Worm (Caenorhabditis elegans) whole organism, L1 larva: ENCODE measurements around the gene sri-42.

Experiments
- F16B12.6 ChIP-seq: fragments of 150-350 bp; optimal IDR thresholded peaks from 2 replicates; lab custom pipeline; 2014; ENCODE audit warnings: missing biosample characterization, missing genetic modification characterization
- Y116A8C.19 ChIP-seq: sonication (generic microtip); optimal IDR thresholded peaks from 2 replicates; lab custom pipeline; 2016; ENCODE audit warnings: missing compliant biosample characterization, missing genetic modification characterization, borderline replicate concordance
- aha-1 ChIP-seq: fragments of 150-350 bp; optimal IDR thresholded peaks from 2 replicates; lab custom pipeline; 2014; ENCODE audit warnings: missing biosample characterization, missing genetic modification characterization
- ceh-82 ChIP-seq, 3 experiments: fragments of 150-350 bp in 1 of 3; sonication (generic microtip) in 2 of 3; optimal IDR thresholded peaks; 2 replicates each; lab custom pipeline; 2014 to 2017; ENCODE audit warnings: missing biosample characterization in 3 of 3, missing genetic modification characterization in 3 of 3
- efl-3 ChIP-seq: fragments of 200-800 bp; sonication (Bioruptor generic); optimal IDR thresholded peaks from 2 replicates; lab custom pipeline; 2018; ENCODE audit warnings: mild to moderate bottlenecking, missing genetic modification characterization, missing compliant biosample characterization
- egl-13 ChIP-seq: sonication (generic microtip); optimal IDR thresholded peaks from 2 replicates; lab custom pipeline; 2016; ENCODE audit warnings: missing genotype, missing genetic modification reagents, missing genetic modification characterization, missing compliant biosample characterization
- egl-27 ChIP-seq, 2 experiments: fragments of 150-350 bp in 1 of 2; sonication (generic microtip); optimal IDR thresholded peaks; 3 replicates each; lab custom pipeline; 2017 to 2018; ENCODE audit warnings: missing biosample characterization in 2 of 2, missing genetic modification characterization in 2 of 2, missing genetic modification reagents in 2 of 2
- elt-2 ChIP-seq: sonication (generic microtip); optimal IDR thresholded peaks from 2 replicates; lab custom pipeline; 2016; ENCODE audit warnings: missing genetic modification characterization, mild to moderate bottlenecking, inconsistent platforms, missing compliant biosample characterization, missing genetic modification reagents
- elt-3 ChIP-seq, 6 experiments: fragments of 150-350 bp in 1 of 6; sonication (generic microtip); optimal IDR thresholded peaks; 2 replicates each; lab custom pipeline; 2017 to 2018; ENCODE audit warnings: missing biosample characterization in 6 of 6, missing genetic modification characterization in 6 of 6, inconsistent platforms in 1 of 6
- fkh-10 ChIP-seq: sonication (generic microtip); optimal IDR thresholded peaks from 2 replicates; lab custom pipeline; 2017; ENCODE audit warnings: missing biosample characterization, missing genetic modification reagents, missing genetic modification characterization
- grh-1 ChIP-seq: fragments of 200-800 bp; sonication (Bioruptor generic); IDR thresholded peaks from 2 replicates; pipeline ENCODE4 v1.3.6; 2022; ENCODE audit warnings: missing genetic modification reagents, missing genetic modification characterization, missing compliant biosample characterization
- hlh-4 ChIP-seq: sonication (generic microtip); optimal IDR thresholded peaks from 2 replicates; lab custom pipeline; 2016; ENCODE audit warnings: mild to moderate bottlenecking, missing genetic modification characterization, missing compliant biosample characterization
- irx-1 ChIP-seq: sonication (generic microtip); optimal IDR thresholded peaks from 2 replicates; lab custom pipeline; 2016; ENCODE audit warnings: missing genetic modification characterization, missing compliant biosample characterization
- isw-1 ChIP-seq: fragments of 200-800 bp; sonication (Bioruptor generic); IDR thresholded peaks from 2 replicates; pipeline ENCODE4 v1.3.6; 2022; ENCODE audit warnings: missing genetic modification characterization, missing compliant biosample characterization
- jun-1 ChIP-seq: fragments of 150-350 bp; optimal IDR thresholded peaks from 2 replicates; lab custom pipeline; 2014; ENCODE audit warnings: missing biosample characterization, missing genetic modification reagents, missing genetic modification characterization
- lin-13 ChIP-seq: fragments of 150-350 bp; optimal IDR thresholded peaks from 2 replicates; lab custom pipeline; 2014; ENCODE audit warnings: missing biosample characterization, missing genetic modification reagents, missing genetic modification characterization
- lin-15B ChIP-seq: fragments of 150-350 bp; sonication (generic microtip); optimal IDR thresholded peaks from 3 replicates; lab custom pipeline; 2014; ENCODE audit warnings: missing biosample characterization, missing genetic modification characterization
- lin-35 ChIP-seq, 2 experiments: fragments of 150-350 bp; optimal IDR thresholded peaks; 2 replicates each; lab custom pipeline; 2014; ENCODE audit warnings: missing biosample characterization in 2 of 2, missing genetic modification characterization in 2 of 2, missing genetic modification reagents in 2 of 2
- lsy-2 ChIP-seq, 2 experiments: fragments of 150-350 bp; optimal IDR thresholded peaks; 2 replicates each; lab custom pipeline; 2014; ENCODE audit warnings: missing biosample characterization in 2 of 2, missing genetic modification characterization in 2 of 2
- mab-9 ChIP-seq: fragments of 200-800 bp; sonication (Bioruptor generic); IDR thresholded peaks from 2 replicates; pipeline ENCODE4 v1.3.6; 2022; ENCODE audit warnings: missing genetic modification reagents, missing genetic modification characterization, missing compliant biosample characterization
- mep-1 ChIP-seq: fragments of 150-350 bp; optimal IDR thresholded peaks from 2 replicates; lab custom pipeline; 2014; ENCODE audit warnings: missing biosample characterization, missing genetic modification characterization
- nhr-28 ChIP-seq: fragments of 150-350 bp; optimal IDR thresholded peaks from 2 replicates; lab custom pipeline; 2014; ENCODE audit warnings: missing biosample characterization, missing genetic modification characterization
- nhr-71 ChIP-seq: sonication (generic microtip); optimal IDR thresholded peaks from 2 replicates; lab custom pipeline; 2016; ENCODE audit warnings: mild to moderate bottlenecking, missing genetic modification characterization, moderate library complexity, missing compliant biosample characterization
- nhr-77 ChIP-seq: fragments of 150-350 bp; optimal IDR thresholded peaks from 2 replicates; lab custom pipeline; 2014; ENCODE audit warnings: missing biosample characterization, missing genetic modification characterization
- nhr-85 ChIP-seq: sonication (generic microtip); peaks from one replicate; lab custom pipeline; 2016; ENCODE audit warnings: missing genetic modification characterization, inconsistent platforms, missing compliant biosample characterization
- nhr-90 ChIP-seq: sonication (generic microtip); optimal IDR thresholded peaks from 2 replicates; lab custom pipeline; 2016; ENCODE audit warnings: mild to moderate bottlenecking, missing genetic modification characterization, missing compliant biosample characterization; ENCODE audit not compliant: poor library complexity
- pag-3 ChIP-seq: sonication (generic microtip); optimal IDR thresholded peaks from 2 replicates; lab custom pipeline; 2017; ENCODE audit warnings: missing genetic modification characterization, mild to moderate bottlenecking, missing compliant biosample characterization, antibody characterized with exemption, borderline replicate concordance; ENCODE audit not compliant: insufficient read depth
- skn-1 ChIP-seq: fragments of 150-350 bp; optimal IDR thresholded peaks from 2 replicates; lab custom pipeline; 2014; ENCODE audit warnings: missing biosample characterization, missing genetic modification characterization
- snpc-4 ChIP-seq: fragments of 150-350 bp; optimal IDR thresholded peaks from 2 replicates; lab custom pipeline; 2014; ENCODE audit warnings: missing biosample characterization, missing genetic modification characterization
- snu-23 ChIP-seq: sonication (generic microtip); optimal IDR thresholded peaks from 2 replicates; lab custom pipeline; 2016; ENCODE audit warnings: missing genetic modification characterization, missing compliant biosample characterization
- sptf-1 ChIP-seq: fragments of 150-350 bp; optimal IDR thresholded peaks from 2 replicates; lab custom pipeline; 2014; ENCODE audit warnings: missing biosample characterization, missing genetic modification characterization
- sup-37 ChIP-seq: fragments of 200-800 bp; sonication (Bioruptor generic); optimal IDR thresholded peaks from 2 replicates; lab custom pipeline; 2018; ENCODE audit warnings: mild to moderate bottlenecking, missing genetic modification characterization, missing compliant biosample characterization
- swsn-7 ChIP-seq: sonication (generic microtip); optimal IDR thresholded peaks from 2 replicates; lab custom pipeline; 2016; ENCODE audit warnings: missing genetic modification characterization, missing compliant biosample characterization
- tlp-1 ChIP-seq: fragments of 150-350 bp; optimal IDR thresholded peaks from 2 replicates; lab custom pipeline; 2014; ENCODE audit warnings: missing biosample characterization, missing genetic modification characterization
- unc-130 ChIP-seq: fragments of 150-350 bp; optimal IDR thresholded peaks from 2 replicates; lab custom pipeline; 2017; ENCODE audit warnings: missing biosample characterization, missing genetic modification characterization, inconsistent platforms
- unc-30 ChIP-seq: sonication (generic microtip); optimal IDR thresholded peaks from 2 replicates; lab custom pipeline; 2017; ENCODE audit warnings: missing biosample characterization, missing genetic modification characterization
- unc-62 ChIP-seq: fragments of 150-350 bp; optimal IDR thresholded peaks from 2 replicates; lab custom pipeline; 2014; ENCODE audit warnings: missing biosample characterization, missing genetic modification reagents, missing genetic modification characterization
- unc-86 ChIP-seq: sonication (generic microtip); optimal IDR thresholded peaks from 2 replicates; lab custom pipeline; 2016; ENCODE audit warnings: missing genetic modification characterization, missing compliant biosample characterization
- vab-15 ChIP-seq: sonication (generic microtip); optimal IDR thresholded peaks from 2 replicates; lab custom pipeline; 2017; ENCODE audit warnings: missing genotype, mild to moderate bottlenecking, missing genetic modification characterization, missing compliant biosample characterization
- xbp-1 ChIP-seq: sonication (generic microtip); optimal IDR thresholded peaks from 2 replicates; lab custom pipeline; 2016; ENCODE audit warnings: missing genetic modification characterization, missing compliant biosample characterization
- ztf-11 ChIP-seq, 2 experiments: sonication (generic microtip); optimal IDR thresholded peaks; 2 replicates each; lab custom pipeline; 2016 to 2017; ENCODE audit warnings: missing genetic modification characterization in 2 of 2, missing biosample characterization in 1 of 2, missing compliant biosample characterization in 1 of 2

The sri-42 gene

DNA sequence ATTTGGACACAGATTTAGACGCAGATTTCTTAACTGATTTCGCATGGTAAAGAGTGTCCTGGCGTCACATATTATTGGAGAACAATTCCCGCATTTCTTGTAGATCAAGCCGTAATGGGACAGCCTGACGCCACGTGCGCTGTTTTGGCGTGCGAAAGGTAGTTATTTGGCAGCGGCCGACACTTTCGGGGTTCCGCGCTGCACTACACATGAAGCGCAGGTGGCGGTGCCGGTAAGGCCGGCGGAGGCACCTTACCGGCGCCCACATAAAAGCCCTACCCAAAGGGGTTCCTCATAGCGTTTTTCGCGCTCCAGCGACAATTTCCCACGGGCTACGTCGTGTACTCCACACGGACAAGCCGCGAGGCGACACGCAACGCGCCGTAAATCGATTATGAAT is 32.7 kb downstream of the sri-42 start:
- no peak for TF ChIP-seq nhr-77 (tag; lab: Kevin White, UChicago)
- TF ChIP-seq nhr-90 (tag; lab: Kevin White, UChicago) = no peak
- TF ChIP-seq skn-1 = no peak
- no peak for TF ChIP-seq mab-9 (GFP tag; lab: Robert Waterston, UW)
- TF ChIP-seq sup-37 = no peak
- no peak for TF ChIP-seq pag-3 (tag; lab: Kevin White, UChicago)

ce11 chrII:3109533-3109932 is 33.2 kb downstream of the sri-42 start:
- no peak for TF ChIP-seq nhr-90 (tag; lab: Kevin White, UChicago)
- TF ChIP-seq aha-1 = no peak
- no peak for TF ChIP-seq hlh-4 (tag; lab: Kevin White, UChicago)
- TF ChIP-seq ztf-11 (tag; optimal IDR thresholded peaks at IDR 0.05; lab: Kevin White, UChicago) = no peak
- TF ChIP-seq unc-62 (GFP tag; lab: Kevin White, UChicago) = no peak
- no peak for TF ChIP-seq swsn-7 (tag; lab: Kevin White, UChicago)
- no peak for TF ChIP-seq lin-13 (GFP tag; lab: Kevin White, UChicago)
- no peak for TF ChIP-seq pag-3 (tag; lab: Kevin White, UChicago)
- TF ChIP-seq nhr-71 = no peak
- no peak for TF ChIP-seq unc-130
- no peak for TF ChIP-seq grh-1 (GFP tag; lab: Robert Waterston, UW)
- TF ChIP-seq sptf-1 (tag; lab: Kevin White, UChicago) = no peak
- no peak for TF ChIP-seq snu-23 (GFP tag; lab: Kevin White, UChicago)
- TF ChIP-seq ceh-82 (tag; optimal IDR thresholded peaks at IDR 0.05; lab: Kevin White, UChicago) = no peak
- TF ChIP-seq elt-3 (tag; optimal IDR thresholded peaks at IDR 0.05; lab: Kevin White, UChicago) = no peak
- no peak for TF ChIP-seq xbp-1 (tag; lab: Kevin White, UChicago)
- no peak for TF ChIP-seq unc-86 (tag; lab: Kevin White, UChicago)
- no peak for TF ChIP-seq Y116A8C.19 (tag; lab: Kevin White, UChicago)
- TF ChIP-seq mep-1 (tag; lab: Kevin White, UChicago) = no peak
- TF ChIP-seq lsy-2 (tag; optimal IDR thresholded peaks at IDR 0.05; lab: Kevin White, UChicago) = no peak

DNA sequence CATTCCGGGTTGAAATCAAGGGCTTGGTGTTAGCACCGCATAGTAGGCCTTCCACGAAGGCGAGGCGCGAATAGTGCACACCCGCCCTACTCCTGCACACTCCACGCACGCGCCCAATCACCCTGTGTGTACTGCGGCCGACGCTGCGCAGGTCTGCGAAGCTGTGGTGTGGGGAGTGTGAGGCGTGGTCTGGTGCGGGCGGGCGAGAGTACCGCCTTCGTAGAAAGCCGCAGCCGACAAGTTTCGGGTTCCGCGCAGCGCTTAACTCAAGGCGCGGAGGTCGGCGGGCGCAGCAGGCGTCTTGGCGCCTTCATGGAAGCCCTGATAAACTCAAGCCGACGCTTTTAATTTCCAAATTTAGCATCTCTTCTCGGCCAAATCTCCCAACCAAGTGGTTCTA is 34.7 kb downstream of the sri-42 start:
- TF ChIP-seq F16B12.6 (no peak), lin-15B (no peak), lsy-2 (tag; optimal IDR thresholded peaks at IDR 0.05; lab: Kevin White, UChicago) (no peak), irx-1 (no peak), egl-27 (tag; optimal IDR thresholded peaks at IDR 0.05; lab: Kevin White, UChicago) (no peak), egl-13 (no peak), jun-1 (tag; lab: Kevin White, UChicago) (no peak), unc-130 (no peak), nhr-85 (tag; lab: Kevin White, UChicago) (no peak), fkh-10 (GFP tag; lab: Kevin White, UChicago) (no peak), hlh-4 (tag; lab: Kevin White, UChicago) (no peak)

- TF ChIP-seq egl-27 (tag; optimal IDR thresholded peaks at IDR 0.05; lab: Kevin White, UChicago) (no peak), vab-15 (tag; lab: Kevin White, UChicago) (no peak), snpc-4 (tag; lab: Kevin White, UChicago) (no peak), unc-30 (tag; lab: Kevin White, UChicago) (no peak), elt-2 (tag; lab: Kevin White, UChicago) (no peak), isw-1 (no peak), efl-3 (no peak), tlp-1 (tag; lab: Kevin White, UChicago) (no peak), nhr-71 (no peak), lin-35 (GFP tag; optimal IDR thresholded peaks at IDR 0.05; lab: Kevin White, UChicago) (no peak), fkh-10 (GFP tag; lab: Kevin White, UChicago) (no peak), nhr-28 (tag; lab: Kevin White, UChicago) (no peak), xbp-1 (tag; lab: Kevin White, UChicago) (no peak)
Measured at ce11 chrII:3105765-3106164, 37.0 kb downstream of the sri-42 start, which contains the start of gene clec-122. TSS of gene clec-122 (plus strand) at chrII:3106065.
